Worm (Caenorhabditis elegans): Measurements from ENCODE around the gene Y17D7B.3.

ce11 chrV:18748726-18749125, 37.9 kb downstream of the Y17D7B.3 start, which contains the start of gene clec-252:
- no peak for TF ChIP-seq fos-1 (tag; optimal IDR thresholded peaks at IDR 0.05)
- no peak for TF ChIP-seq nhr-23 (tag; optimal IDR thresholded peaks at IDR 0.05)
- TF ChIP-seq blmp-1 (tag; optimal IDR thresholded peaks at IDR 0.05; ENCODE audit: insufficient read depth): no peak
- TF ChIP-seq ztf-1 (GFP tag; conservative IDR thresholded peaks at IDR 0.05): no peak
- no peak for TF ChIP-seq ZK546.5 (tag; optimal IDR thresholded peaks at IDR 0.05)
- no peak for TF ChIP-seq nhr-237 (tag; optimal IDR thresholded peaks at IDR 0.05)
- TF ChIP-seq lsy-2 (tag; optimal IDR thresholded peaks at IDR 0.05): no peak
- no peak for TF ChIP-seq gmeb-1 (tag; optimal IDR thresholded peaks at IDR 0.05)

Measured in whole organism, L2 larva.